Fruit fly (Drosophila melanogaster) whole organism, wandering third instar larva: Measurements from ENCODE around the gene Acp76A.
A peak's percentile ranks its signal among the peaks of the same experiment; 100 is the strongest.

Experiments used
- Abd-B ChIP-seq: fragments of >200 bp; optimal IDR thresholded peaks from 2 replicates; lab custom pipeline; 2017; ENCODE audit warnings: missing biosample characterization, missing genetic modification characterization
- CG32264 ChIP-seq: fragments of 200-800 bp; sonication (Bioruptor generic); optimal IDR thresholded peaks from 2 replicates; lab custom pipeline; 2016; ENCODE audit warnings: missing biosample characterization, missing genetic modification characterization
- CG9705 ChIP-seq: fragments of 200-800 bp; sonication (Bioruptor generic); optimal IDR thresholded peaks from 2 replicates; lab custom pipeline; 2018; ENCODE audit warnings: missing biosample characterization, mild to moderate bottlenecking, missing genetic modification characterization
- CrebA ChIP-seq: fragments of 200-800 bp; sonication (Bioruptor generic); optimal IDR thresholded peaks from 2 replicates; lab custom pipeline; 2016; ENCODE audit warnings: missing biosample characterization, mild to moderate bottlenecking, missing genetic modification characterization, borderline replicate concordance
- Dfd ChIP-seq: fragments of >200 bp; optimal IDR thresholded peaks from 2 replicates; lab custom pipeline; 2017; ENCODE audit warnings: missing biosample characterization, missing genetic modification characterization
- Dif ChIP-seq: fragments of 200-275, 200-300 bp; sonication (Bioruptor generic); optimal IDR thresholded peaks from 2 replicates; lab custom pipeline; 2018; ENCODE audit warnings: missing biosample characterization, missing genetic modification characterization; ENCODE audit not compliant: partially characterized antibody
- GATAd ChIP-seq: sonication (Bioruptor generic); optimal IDR thresholded peaks from 2 replicates; lab custom pipeline; 2016; ENCODE audit warnings: missing biosample characterization, missing genetic modification characterization
- HLH106 ChIP-seq: fragments of 200-800 bp; optimal IDR thresholded peaks from 3 replicates; lab custom pipeline; 2019; ENCODE audit warnings: missing biosample characterization, mild to moderate bottlenecking, missing genetic modification characterization, moderate library complexity
- Hr78 ChIP-seq: fragments of >200 bp; optimal IDR thresholded peaks from 2 replicates; lab custom pipeline; 2017; ENCODE audit warnings: missing biosample characterization, missing genetic modification characterization
- Hr83 ChIP-seq: fragments of 200-300 bp; sonication (Bioruptor generic); optimal IDR thresholded peaks from 2 replicates; lab custom pipeline; 2016; ENCODE audit warnings: missing biosample characterization, mild to moderate bottlenecking, missing genetic modification characterization, moderate library complexity; ENCODE audit not compliant: poor library complexity, severe bottlenecking
- Myc ChIP-seq: fragments of >200 bp; optimal IDR thresholded peaks from 2 replicates; lab custom pipeline; 2017
- N ChIP-seq: fragments of >200 bp; optimal IDR thresholded peaks from 2 replicates; lab custom pipeline; 2018; ENCODE audit warnings: missing biosample characterization, missing external identifiers, missing genetic modification characterization
- OdsH ChIP-seq: fragments of 200-800 bp; sonication (Bioruptor generic); optimal IDR thresholded peaks from 2 replicates; lab custom pipeline; 2016; ENCODE audit warnings: missing biosample characterization, mild to moderate bottlenecking, missing genetic modification characterization
- Rel ChIP-seq, 2 experiments: fragments of 200-800 bp; sonication (Bioruptor generic) in 1 of 2; optimal IDR thresholded peaks; 2 replicates in 1 of 2; 3 replicates in 1 of 2; lab custom pipeline; 2016 to 2019; ENCODE audit warnings: mild to moderate bottlenecking in 2 of 2, missing biosample characterization in 2 of 2, missing genetic modification characterization in 2 of 2, moderate library complexity in 1 of 2
- Sp1 ChIP-seq: fragments of 200-800 bp; sonication (Bioruptor generic); optimal IDR thresholded peaks from 3 replicates; lab custom pipeline; 2019; ENCODE audit warnings: missing biosample characterization, mild to moderate bottlenecking, missing genetic modification characterization, moderate library complexity
- Vsx2 ChIP-seq: fragments of 200-300, 225-300 bp; sonication (Bioruptor generic); optimal IDR thresholded peaks from 2 replicates; lab custom pipeline; 2018; ENCODE audit warnings: missing biosample characterization, missing genetic modification characterization; ENCODE audit not compliant: partially characterized antibody
- br ChIP-seq: fragments of 200-800 bp; sonication (Bioruptor generic); optimal IDR thresholded peaks from 2 replicates; lab custom pipeline; 2016; ENCODE audit warnings: missing biosample characterization, missing genetic modification characterization
- brk ChIP-seq: fragments of 200-800 bp; sonication (Bioruptor generic); optimal IDR thresholded peaks from 2 replicates; lab custom pipeline; 2016; ENCODE audit warnings: missing biosample characterization, mild to moderate bottlenecking, missing genetic modification characterization
- dl ChIP-seq, 2 experiments: fragments of 175-275, 200-275 bp in 1 of 2; fragments of 200-275 bp in 1 of 2; sonication (Bioruptor generic); optimal IDR thresholded peaks; lab custom pipeline; 2018; ENCODE audit warnings: mild to moderate bottlenecking in 2 of 2, missing biosample characterization in 2 of 2, missing genetic modification characterization in 2 of 2, moderate library complexity in 2 of 2; ENCODE audit not compliant: partially characterized antibody in 2 of 2, insufficient read depth in 1 of 2
- dmrt93B ChIP-seq: fragments of 200-800 bp; sonication (Bioruptor generic); optimal IDR thresholded peaks from 2 replicates; lab custom pipeline; 2018; ENCODE audit warnings: missing biosample characterization, mild to moderate bottlenecking, missing genetic modification characterization
- ey ChIP-seq: fragments of 200-800 bp; sonication (Bioruptor generic); optimal IDR thresholded peaks from 2 replicates; lab custom pipeline; 2016; ENCODE audit warnings: missing biosample characterization, missing genetic modification characterization
- foxo ChIP-seq, 2 experiments: fragments of 200-800 bp; sonication (Bioruptor generic); optimal IDR thresholded peaks; 2 replicates in 1 of 2; 3 replicates in 1 of 2; lab custom pipeline; 2016 to 2017; ENCODE audit warnings: missing biosample characterization in 2 of 2, missing genetic modification characterization in 2 of 2
- fru ChIP-seq: fragments of 200-800 bp; sonication (Bioruptor generic); optimal IDR thresholded peaks from 3 replicates; lab custom pipeline; 2016; ENCODE audit warnings: missing biosample characterization, mild to moderate bottlenecking, missing genetic modification characterization
- h ChIP-seq: fragments of 200-800 bp; sonication (Bioruptor generic); optimal IDR thresholded peaks from 3 replicates; lab custom pipeline; 2016; ENCODE audit warnings: missing biosample characterization, mild to moderate bottlenecking, missing genetic modification characterization
- jim ChIP-seq: fragments of 175-275, 200-325 bp; sonication (Bioruptor generic); optimal IDR thresholded peaks from 2 replicates; lab custom pipeline; 2016; ENCODE audit warnings: missing biosample characterization, mild to moderate bottlenecking, missing genetic modification characterization
- pan ChIP-seq: fragments of >200 bp; optimal IDR thresholded peaks from 2 replicates; lab custom pipeline; 2017
- psq ChIP-seq: fragments of 200-800 bp; sonication (Bioruptor generic); optimal IDR thresholded peaks from 3 replicates; lab custom pipeline; 2017; ENCODE audit warnings: missing biosample characterization, mild to moderate bottlenecking, missing genetic modification characterization, moderate library complexity
- rgr ChIP-seq: fragments of 200-800 bp; sonication (Bioruptor generic); optimal IDR thresholded peaks from 3 replicates; lab custom pipeline; 2016; ENCODE audit warnings: missing biosample characterization, mild to moderate bottlenecking, missing genetic modification characterization
- sv ChIP-seq: fragments of 200-800 bp; sonication (Bioruptor generic); optimal IDR thresholded peaks from 3 replicates; lab custom pipeline; 2016; ENCODE audit warnings: missing biosample characterization, missing genetic modification characterization
- tai ChIP-seq: sonication (Bioruptor generic); optimal IDR thresholded peaks from 2 replicates; lab custom pipeline; 2016; ENCODE audit warnings: missing biosample characterization, missing genetic modification characterization
- woc ChIP-seq: sonication (Bioruptor generic); optimal IDR thresholded peaks from 2 replicates; lab custom pipeline; 2016; ENCODE audit warnings: missing biosample characterization, mild to moderate bottlenecking, missing genetic modification characterization

The Acp76A gene

dm6 chr3L:19041665-19042385 lies 10.0 kb downstream of the Acp76A start (continued):
- TF ChIP-seq N (GFP tag; lab: Kevin White, UChicago): no peak

- peak; percentile 73 for TF ChIP-seq Vsx2 (GFP tag; lab: Kevin White, UChicago)
- peak in 1 of 2 experiments; percentile 41 for TF ChIP-seq dl (GFP tag; optimal IDR thresholded peaks at IDR 0.05; lab: Kevin White, UChicago; ENCODE audit: insufficient read depth in 1 of 2, partially characterized antibody in 2 of 2)
- no peak for TF ChIP-seq GATAd (GFP tag; lab: Kevin White, UChicago)
- TF ChIP-seq Hr78 (GFP tag; lab: Kevin White, UChicago): no peak
- no peak for TF ChIP-seq jim
- TF ChIP-seq Myc: no peak
- no peak for TF ChIP-seq Dif (GFP tag; lab: Kevin White, UChicago)
- peak; percentile 23 for TF ChIP-seq CrebA (GFP tag; lab: Kevin White, UChicago)
- TF ChIP-seq rgr (GFP tag; lab: Kevin White, UChicago): no peak
- TF ChIP-seq CG32264 (GFP tag; lab: Kevin White, UChicago): no peak
- no peak for TF ChIP-seq HLH106 (tag; lab: Kevin White, UChicago)
Measured at dm6 chr3L:19041161-19041560, 10.7 kb downstream of the Acp76A start.

dm6 chr3L:19040155-19040644 lies 11.6 kb downstream of the Acp76A start:
- no peak for TF ChIP-seq Rel (GFP tag; optimal IDR thresholded peaks at IDR 0.05; lab: Kevin White, UChicago)
- TF ChIP-seq Rel (tag; optimal IDR thresholded peaks at IDR 0.05; lab: Kevin White, UChicago): peak; percentile 5
- TF ChIP-seq brk (GFP tag; lab: Kevin White, UChicago): no peak
- peak; percentile 3 for TF ChIP-seq br
- peak; percentile 5 for TF ChIP-seq psq
- no peak for TF ChIP-seq pan
- peak; percentile 83 for TF ChIP-seq h (GFP tag; lab: Kevin White, UChicago)

dm6 chr3L:19037051-19037450 lies 14.8 kb downstream of the Acp76A start:
- no peak for TF ChIP-seq Hr83 (GFP tag; lab: Kevin White, UChicago)
- TF ChIP-seq sv (GFP tag; lab: Kevin White, UChicago): no peak
- no peak for TF ChIP-seq CG9705 (GFP tag; lab: Kevin White, UChicago)
- no peak for TF ChIP-seq psq
- no peak for TF ChIP-seq br
- no peak for TF ChIP-seq HLH106 (tag; lab: Kevin White, UChicago)

- no peak for TF ChIP-seq h (GFP tag; lab: Kevin White, UChicago)
- no peak for TF ChIP-seq Hr78 (GFP tag; lab: Kevin White, UChicago)
Measured at dm6 chr3L:19036119-19036518, 15.7 kb downstream of the Acp76A start.

- TF ChIP-seq tai (GFP tag; lab: Kevin White, UChicago) (no peak), brk (GFP tag; lab: Kevin White, UChicago) (peak; percentile 10), rgr (GFP tag; lab: Kevin White, UChicago) (peak; percentile 27), psq (peak; percentile 53), ey (GFP tag; lab: Kevin White, UChicago) (peak; percentile 44), Abd-B (GFP tag; lab: Kevin White, UChicago) (no peak), woc (peak; percentile 28), sv (GFP tag; lab: Kevin White, UChicago) (no peak), h (GFP tag; lab: Kevin White, UChicago) (peak; percentile 57), CG9705 (GFP tag; lab: Kevin White, UChicago) (peak; percentile 35), foxo (GFP tag; optimal IDR thresholded peaks at IDR 0.05; lab: Kevin White, UChicago) (peak in 1 of 2 experiments; percentile 54), Vsx2 (GFP tag; lab: Kevin White, UChicago) (no peak), dmrt93B (peak; percentile 24), Myc (no peak), br (peak; percentile 25), Sp1 (GFP tag; lab: Kevin White, UChicago) (peak; percentile 70), OdsH (GFP tag; lab: Kevin White, UChicago) (peak; percentile 53), fru (GFP tag; lab: Kevin White, UChicago) (peak; percentile 70), HLH106 (tag; lab: Kevin White, UChicago) (peak; percentile 62), Dfd (GFP tag; lab: Kevin White, UChicago) (peak; percentile 68)
Measured at dm6 chr3L:19035163-19035900, 16.5 kb downstream of the Acp76A start.
